Fruit fly (Drosophila melanogaster) whole organism, adult: ENCODE measurements around the gene dy.
"Not testable (repeated sequence)": the region's sequence is repeated elsewhere in the genome, so short reads cannot be mapped to it uniquely, and the experiment has no call there.

ENCODE experiments used
- CG11617 ChIP-seq: fragments of 200-800 bp; sonication (Bioruptor generic); optimal IDR thresholded peaks from 2 replicates; lab custom pipeline; 2017; ENCODE audit warnings: mild to moderate bottlenecking, missing biosample characterization, missing genetic modification reagents, missing genetic modification characterization
- CG12768 ChIP-seq: fragments of 200-800 bp; sonication (Bioruptor generic); optimal IDR thresholded peaks from 2 replicates; lab custom pipeline; 2017; ENCODE audit warnings: missing biosample characterization, missing genetic modification characterization, mild to moderate bottlenecking, moderate library complexity, missing genetic modification reagents
- CG14711 ChIP-seq: fragments of 200-800 bp; sonication (Bioruptor generic); optimal IDR thresholded peaks from 2 replicates; lab custom pipeline; 2018; ENCODE audit warnings: missing biosample characterization, mild to moderate bottlenecking, missing genetic modification characterization, moderate library complexity
- CG1620 ChIP-seq: fragments of 200-800 bp; sonication (Bioruptor generic); optimal IDR thresholded peaks from 2 replicates; lab custom pipeline; 2016; ENCODE audit warnings: missing biosample characterization, missing genetic modification characterization
- CG33017 ChIP-seq: fragments of 200-800 bp; sonication (Bioruptor generic); optimal IDR thresholded peaks from 2 replicates; lab custom pipeline; 2018; ENCODE audit warnings: missing biosample characterization, mild to moderate bottlenecking, missing genetic modification characterization, moderate library complexity
- CG5204 ChIP-seq: fragments of 200-800 bp; sonication (Bioruptor generic); optimal IDR thresholded peaks from 2 replicates; lab custom pipeline; 2016; ENCODE audit warnings: missing biosample characterization, missing genetic modification characterization
- CG7045 ChIP-seq: fragments of 200-800 bp; sonication (Bioruptor generic); optimal IDR thresholded peaks from 2 replicates; lab custom pipeline; 2017; ENCODE audit warnings: missing biosample characterization, mild to moderate bottlenecking, missing genetic modification characterization
- CG7101 ChIP-seq: fragments of 200-800 bp; sonication (Bioruptor generic); optimal IDR thresholded peaks from 2 replicates; lab custom pipeline; 2018; ENCODE audit warnings: missing biosample characterization, mild to moderate bottlenecking, missing genetic modification characterization, moderate library complexity
- Clk ChIP-seq: fragments of 200-800 bp; sonication (Bioruptor generic); optimal IDR thresholded peaks from 2 replicates; lab custom pipeline; 2017; ENCODE audit warnings: missing biosample characterization, missing genetic modification characterization
- Crg-1 ChIP-seq: fragments of 200-800 bp; sonication (Bioruptor generic); optimal IDR thresholded peaks from 2 replicates; lab custom pipeline; 2016; ENCODE audit warnings: missing biosample characterization, missing genetic modification characterization
- Hr96 ChIP-seq: fragments of 200-800 bp; sonication (Bioruptor generic); optimal IDR thresholded peaks from 2 replicates; lab custom pipeline; 2016; ENCODE audit warnings: missing biosample characterization, missing genetic modification characterization
- Mnt ChIP-seq: fragments of 200-800 bp; sonication (Bioruptor generic); optimal IDR thresholded peaks from 2 replicates; lab custom pipeline; 2016; ENCODE audit warnings: missing biosample characterization, mild to moderate bottlenecking, missing genetic modification characterization
- bab1 ChIP-seq: fragments of 200-800 bp; sonication (Bioruptor generic); optimal IDR thresholded peaks from 3 replicates; lab custom pipeline; 2019; ENCODE audit warnings: missing biosample characterization, mild to moderate bottlenecking, missing genetic modification characterization, moderate library complexity
- cic ChIP-seq: fragments of 200-800 bp; sonication (Bioruptor generic); optimal IDR thresholded peaks from 2 replicates; lab custom pipeline; 2017; ENCODE audit warnings: missing biosample characterization, mild to moderate bottlenecking, missing genetic modification characterization, moderate library complexity
- cnc ChIP-seq, 2 experiments: fragments of >200 bp; optimal IDR thresholded peaks; 2 replicates each; lab custom pipeline; 2017
- kay ChIP-seq: fragments of 200-800 bp; sonication (Bioruptor generic); peaks from one replicate; lab custom pipeline; 2016; ENCODE audit warnings: missing biosample characterization, missing genetic modification characterization, borderline replicate concordance
- ovo ChIP-seq: fragments of 200-800 bp; sonication (Bioruptor generic); optimal IDR thresholded peaks from 2 replicates; lab custom pipeline; 2016; ENCODE audit warnings: missing biosample characterization, missing genetic modification characterization
- pad ChIP-seq: fragments of 200-800 bp; sonication (Bioruptor generic); optimal IDR thresholded peaks from 3 replicates; lab custom pipeline; 2017; ENCODE audit warnings: missing biosample characterization, missing genetic modification characterization, mild to moderate bottlenecking, moderate library complexity, missing genetic modification reagents
- tj ChIP-seq: fragments of 200-800 bp; sonication (Bioruptor generic); optimal IDR thresholded peaks from 3 replicates; lab custom pipeline; 2017; ENCODE audit warnings: missing biosample characterization, mild to moderate bottlenecking, missing genetic modification characterization, moderate library complexity
- toe ChIP-seq: fragments of 200-800 bp; sonication (Bioruptor generic); optimal IDR thresholded peaks from 2 replicates; lab custom pipeline; 2016; ENCODE audit warnings: missing biosample characterization, missing genetic modification characterization

The dy gene

dm6 chrX:11753973-11754372 is 24.6 kb downstream of the dy start, which contains the start of gene m:
m (plus strand) TSS chrX:11754273.
- TF ChIP-seq CG5204 (GFP tag; lab: Kevin White, UChicago); CG11617 (GFP tag; lab: Kevin White, UChicago); Crg-1: not testable (repeated sequence)

dm6 chrX:11736421-11736820 is 42.2 kb downstream of the dy start:
- TF ChIP-seq CG7045 = no peak
- TF ChIP-seq ovo (GFP tag; lab: Kevin White, UChicago) = no peak
- TF ChIP-seq CG1620 (GFP tag; lab: Kevin White, UChicago) = no peak
- no peak for TF ChIP-seq Mnt (GFP tag; lab: Kevin White, UChicago)
- TF ChIP-seq pad (GFP tag; lab: Kevin White, UChicago) = no peak
- no peak for TF ChIP-seq CG14711
- no peak for TF ChIP-seq Clk
- no peak for TF ChIP-seq tj
- TF ChIP-seq cnc (optimal IDR thresholded peaks at IDR 0.05; lab: Kevin White, UChicago) = no peak
- no peak for TF ChIP-seq Crg-1
- no peak for TF ChIP-seq kay (GFP tag; lab: Kevin White, UChicago)
- TF ChIP-seq CG7101 (tag; lab: Kevin White, UChicago) = no peak

dm6 chrX:11733795-11734194 is 44.8 kb downstream of the dy start, which contains the start of gene inaF-A:
inaF-A (minus strand) TSS chrX:11733895.
- no peak for TF ChIP-seq CG11617 (GFP tag; lab: Kevin White, UChicago)
- TF ChIP-seq ovo (GFP tag; lab: Kevin White, UChicago) = no peak
- no peak for TF ChIP-seq cic
- no peak for TF ChIP-seq CG33017
- TF ChIP-seq CG5204 (GFP tag; lab: Kevin White, UChicago) = no peak
- no peak for TF ChIP-seq bab1 (GFP tag; lab: Kevin White, UChicago)
- TF ChIP-seq CG7101 (tag; lab: Kevin White, UChicago) = no peak
- no peak for TF ChIP-seq Crg-1
- no peak for TF ChIP-seq Clk
- TF ChIP-seq Hr96 (GFP tag; lab: Kevin White, UChicago) = no peak
- TF ChIP-seq kay (GFP tag; lab: Kevin White, UChicago) = no peak
- TF ChIP-seq tj = no peak
- TF ChIP-seq pad (GFP tag; lab: Kevin White, UChicago) = no peak
- no peak for TF ChIP-seq CG7045
- TF ChIP-seq CG12768 (GFP tag; lab: Kevin White, UChicago) = no peak
- TF ChIP-seq Mnt (GFP tag; lab: Kevin White, UChicago) = no peak
- no peak for TF ChIP-seq cnc (optimal IDR thresholded peaks at IDR 0.05; lab: Kevin White, UChicago)
- TF ChIP-seq CG14711 = no peak

- TF ChIP-seq kay (GFP tag; lab: Kevin White, UChicago) = no peak
- TF ChIP-seq CG14711 = no peak
- no peak for TF ChIP-seq cic
- TF ChIP-seq Hr96 (GFP tag; lab: Kevin White, UChicago) = no peak
- TF ChIP-seq Mnt (GFP tag; lab: Kevin White, UChicago) = no peak
- TF ChIP-seq bab1 (GFP tag; lab: Kevin White, UChicago) = no peak
- no peak for TF ChIP-seq cnc (optimal IDR thresholded peaks at IDR 0.05; lab: Kevin White, UChicago)
- no peak for TF ChIP-seq CG7101 (tag; lab: Kevin White, UChicago)
- TF ChIP-seq pad (GFP tag; lab: Kevin White, UChicago) = no peak
- no peak for TF ChIP-seq toe (GFP tag; lab: Kevin White, UChicago)
- TF ChIP-seq tj = no peak
- no peak for TF ChIP-seq CG7045
- TF ChIP-seq CG5204 (GFP tag; lab: Kevin White, UChicago) = no peak
These were observed 45.9 kb downstream of the dy start, which contains the start of gene inaF-B for dm6 chrX:11732670-11733069. inaF-B (minus strand) TSS chrX:11732770.

- no peak for TF ChIP-seq tj
- no peak for TF ChIP-seq CG7045
- TF ChIP-seq cic = no peak
- TF ChIP-seq ovo (GFP tag; lab: Kevin White, UChicago) = no peak
- no peak for TF ChIP-seq CG7101 (tag; lab: Kevin White, UChicago)
- no peak for TF ChIP-seq CG33017
- no peak for TF ChIP-seq Crg-1
- TF ChIP-seq CG14711 = no peak
- TF ChIP-seq CG11617 (GFP tag; lab: Kevin White, UChicago) = no peak
- TF ChIP-seq Hr96 (GFP tag; lab: Kevin White, UChicago) = no peak
- no peak for TF ChIP-seq cnc (optimal IDR thresholded peaks at IDR 0.05; lab: Kevin White, UChicago)
- no peak for TF ChIP-seq bab1 (GFP tag; lab: Kevin White, UChicago)
- no peak for TF ChIP-seq kay (GFP tag; lab: Kevin White, UChicago)
- TF ChIP-seq pad (GFP tag; lab: Kevin White, UChicago) = no peak
- TF ChIP-seq Clk = no peak
- no peak for TF ChIP-seq CG1620 (GFP tag; lab: Kevin White, UChicago)
- no peak for TF ChIP-seq toe (GFP tag; lab: Kevin White, UChicago)
- no peak for TF ChIP-seq Mnt (GFP tag; lab: Kevin White, UChicago)
These were observed 46.9 kb downstream of the dy start, which contains the start of gene inaF-C for dm6 chrX:11731665-11732064. inaF-C (minus strand) TSS chrX:11731765.

dm6 chrX:11729993-11730392 is 48.6 kb downstream of the dy start:
- TF ChIP-seq Mnt (GFP tag; lab: Kevin White, UChicago) (no peak), tj (peak; percentile 3), CG7101 (tag; lab: Kevin White, UChicago) (peak; percentile 23), CG11617 (GFP tag; lab: Kevin White, UChicago) (peak; percentile 16), Clk (no peak), toe (GFP tag; lab: Kevin White, UChicago) (no peak), CG7045 (peak; percentile 58), cic (no peak), CG14711 (no peak), pad (GFP tag; lab: Kevin White, UChicago) (peak; percentile 6), Hr96 (GFP tag; lab: Kevin White, UChicago) (peak; percentile 35), bab1 (GFP tag; lab: Kevin White, UChicago) (no peak), kay (GFP tag; lab: Kevin White, UChicago) (no peak), CG12768 (GFP tag; lab: Kevin White, UChicago) (peak; percentile 38), CG5204 (GFP tag; lab: Kevin White, UChicago) (peak; percentile 57)
